Fruit fly (Drosophila melanogaster) whole organism, embryonic: ENCODE results near the gene fkh.

Experiments used
- B-H2 ChIP-seq: fragments of 200-800 bp; sonication (Bioruptor generic); optimal IDR thresholded peaks from 2 replicates; lab custom pipeline; 2018; ENCODE audit warnings: missing biosample characterization, mild to moderate bottlenecking, missing genetic modification characterization
- CG10321 ChIP-seq: fragments of 200-800 bp; sonication (Bioruptor generic); IDR thresholded peaks from 2 replicates; pipeline ENCODE4 v1.3.6; 2022; ENCODE audit warnings: missing biosample characterization, missing genetic modification characterization
- CG10654 ChIP-seq: fragments of 200-800 bp; sonication (Bioruptor generic); optimal IDR thresholded peaks from 2 replicates; lab custom pipeline; 2016; ENCODE audit warnings: missing biosample characterization, missing genetic modification characterization
- CG12071 ChIP-seq: fragments of 200-800 bp; sonication (Bioruptor generic); optimal IDR thresholded peaks from 3 replicates; lab custom pipeline; 2018; ENCODE audit warnings: missing biosample characterization, mild to moderate bottlenecking, missing genetic modification characterization
- CG12104 ChIP-seq: fragments of 200-800 bp; sonication (Bioruptor generic); optimal IDR thresholded peaks from 3 replicates; lab custom pipeline; 2016; ENCODE audit warnings: missing biosample characterization, missing genetic modification characterization
- CG14667 ChIP-seq: fragments of 200-800 bp; sonication (Bioruptor generic); IDR thresholded peaks from 2 replicates; pipeline ENCODE4 v1.3.6; 2022; ENCODE audit warnings: missing biosample characterization, missing genetic modification characterization
- CG1602 ChIP-seq: fragments of 200-800 bp; sonication (Bioruptor generic); optimal IDR thresholded peaks from 3 replicates; lab custom pipeline; 2016; ENCODE audit warnings: missing biosample characterization, missing genetic modification characterization
- CG1792 ChIP-seq: fragments of 200-800 bp; sonication (Bioruptor generic); optimal IDR thresholded peaks from 2 replicates; lab custom pipeline; 2016; ENCODE audit warnings: missing biosample characterization, missing genetic modification characterization
- CG2875 ChIP-seq: fragments of 200-800 bp; sonication (Bioruptor generic); optimal IDR thresholded peaks from 2 replicates; lab custom pipeline; 2017; ENCODE audit warnings: missing biosample characterization, mild to moderate bottlenecking, missing genetic modification characterization, missing genetic modification reagents
- CG32767 ChIP-seq: fragments of 200-800 bp; sonication (Bioruptor generic); IDR thresholded peaks from 2 replicates; pipeline ENCODE4 v1.3.6; 2022; ENCODE audit warnings: missing biosample characterization, missing genetic modification characterization
- CG7745 ChIP-seq: fragments of 200-800 bp; sonication (Bioruptor generic); optimal IDR thresholded peaks from 2 replicates; lab custom pipeline; 2018; ENCODE audit warnings: missing biosample characterization, mild to moderate bottlenecking, missing genetic modification characterization, moderate library complexity
- CG8478 ChIP-seq: fragments of >200 bp; optimal IDR thresholded peaks from 2 replicates; lab custom pipeline; 2018
- CG9437 ChIP-seq: fragments of 200-800 bp; sonication (Bioruptor generic); optimal IDR thresholded peaks from 2 replicates; lab custom pipeline; 2018; ENCODE audit warnings: missing biosample characterization, mild to moderate bottlenecking, missing genetic modification characterization
- CG9727 ChIP-seq: fragments of 200-800 bp; sonication (Bioruptor generic); optimal IDR thresholded peaks from 3 replicates; lab custom pipeline; 2017; ENCODE audit warnings: missing biosample characterization, mild to moderate bottlenecking, missing genetic modification characterization
- Dek ChIP-seq: fragments of 200-800 bp; sonication (Bioruptor generic); optimal IDR thresholded peaks from 3 replicates; lab custom pipeline; 2019; ENCODE audit warnings: missing biosample characterization, mild to moderate bottlenecking, missing genetic modification characterization, moderate library complexity
- Dfd ChIP-seq, 2 experiments: fragments of >200 bp; optimal IDR thresholded peaks; 2 replicates each; lab custom pipeline; 2017; ENCODE audit warnings: missing biosample characterization in 2 of 2, missing genetic modification characterization in 2 of 2
- Dip3 ChIP-seq: fragments of 200-800 bp; sonication (Bioruptor generic); optimal IDR thresholded peaks from 3 replicates; lab custom pipeline; 2016; ENCODE audit warnings: missing biosample characterization, missing genetic modification characterization
- Drgx ChIP-seq: fragments of 200-800 bp; sonication (Bioruptor generic); IDR thresholded peaks from 2 replicates; pipeline ENCODE4 v1.3.6; 2022; ENCODE audit warnings: missing biosample characterization, missing genetic modification characterization
- H2.0 ChIP-seq: fragments of 200-800 bp; sonication (Bioruptor generic); IDR thresholded peaks from 2 replicates; pipeline ENCODE4 v1.3.6; 2022; ENCODE audit warnings: missing biosample characterization, missing genetic modification characterization
- HHEX ChIP-seq: fragments of 200-800 bp; sonication (Bioruptor generic); optimal IDR thresholded peaks from 3 replicates; lab custom pipeline; 2017; ENCODE audit warnings: missing biosample characterization, mild to moderate bottlenecking, missing genetic modification characterization, missing genetic modification reagents
- HLH4C ChIP-seq: fragments of 200-800 bp; sonication (Bioruptor generic); IDR thresholded peaks from 3 replicates; pipeline ENCODE4 v1.3.6; 2022; ENCODE audit warnings: missing biosample characterization, missing genetic modification characterization; ENCODE audit not compliant: partially characterized antibody
- Hmr ChIP-seq: fragments of 200-800 bp; sonication (Bioruptor generic); optimal IDR thresholded peaks from 3 replicates; lab custom pipeline; 2017; ENCODE audit warnings: mild to moderate bottlenecking, missing biosample characterization, missing genetic modification reagents, missing genetic modification characterization
- Max ChIP-seq: fragments of 200-800 bp; sonication (Bioruptor generic); optimal IDR thresholded peaks from 2 replicates; lab custom pipeline; 2016; ENCODE audit warnings: missing biosample characterization, mild to moderate bottlenecking, missing genetic modification characterization
- PHDP ChIP-seq: fragments of 200-800 bp; sonication (Bioruptor generic); optimal IDR thresholded peaks from 3 replicates; lab custom pipeline; 2018; ENCODE audit warnings: missing biosample characterization, mild to moderate bottlenecking, missing genetic modification characterization, moderate library complexity
- Spps ChIP-seq: fragments of 200-800 bp; sonication (Bioruptor generic); optimal IDR thresholded peaks from 2 replicates; lab custom pipeline; 2018; ENCODE audit warnings: missing biosample characterization, mild to moderate bottlenecking, missing genetic modification characterization
- amos ChIP-seq: fragments of 200-800 bp; sonication (Bioruptor generic); IDR thresholded peaks from 2 replicates; pipeline ENCODE4 v1.3.6; 2022; ENCODE audit warnings: missing biosample characterization, missing genetic modification characterization; ENCODE audit not compliant: partially characterized antibody
- crp ChIP-seq, 2 experiments: fragments of 200-800 bp; sonication (Bioruptor generic); optimal IDR thresholded peaks; 2 replicates in 1 of 2; 3 replicates in 1 of 2; lab custom pipeline; 2017; ENCODE audit warnings: missing biosample characterization in 2 of 2, missing genetic modification characterization in 2 of 2, mild to moderate bottlenecking in 1 of 2, moderate library complexity in 1 of 2
- dm ChIP-seq: fragments of 200-800 bp; sonication (Bioruptor generic); optimal IDR thresholded peaks from 3 replicates; lab custom pipeline; 2016; ENCODE audit warnings: missing biosample characterization, missing genetic modification characterization
- ems ChIP-seq: fragments of 200-800 bp; sonication (Bioruptor generic); optimal IDR thresholded peaks from 3 replicates; lab custom pipeline; 2016; ENCODE audit warnings: missing biosample characterization, missing genetic modification characterization
- ewg ChIP-seq: fragments of 200-800 bp; sonication (Bioruptor generic); optimal IDR thresholded peaks from 3 replicates; lab custom pipeline; 2017; ENCODE audit warnings: mild to moderate bottlenecking, missing biosample characterization, missing genetic modification reagents, missing genetic modification characterization
- eyg ChIP-seq: fragments of 200-800 bp; sonication (Bioruptor generic); optimal IDR thresholded peaks from 3 replicates; lab custom pipeline; 2016; ENCODE audit warnings: missing biosample characterization, missing genetic modification characterization
- fd3F ChIP-seq: fragments of 200-800 bp; sonication (Bioruptor generic); optimal IDR thresholded peaks from 2 replicates; lab custom pipeline; 2018; ENCODE audit warnings: missing biosample characterization, mild to moderate bottlenecking, missing genetic modification characterization, moderate library complexity
- gcm2 ChIP-seq: fragments of 200-800 bp; sonication (Bioruptor generic); optimal IDR thresholded peaks from 2 replicates; lab custom pipeline; 2016; ENCODE audit warnings: missing biosample characterization, missing genetic modification characterization
- gem ChIP-seq: fragments of 200-800 bp; sonication (Bioruptor generic); optimal IDR thresholded peaks from 2 replicates; lab custom pipeline; 2019; ENCODE audit warnings: missing biosample characterization, mild to moderate bottlenecking, missing genetic modification characterization, moderate library complexity
- gro ChIP-seq: fragments of 200-800 bp; sonication (Bioruptor generic); optimal IDR thresholded peaks from 2 replicates; lab custom pipeline; 2016; ENCODE audit warnings: missing biosample characterization, missing genetic modification characterization
- gsb-n ChIP-seq: fragments of 200-800 bp; sonication (Bioruptor generic); optimal IDR thresholded peaks from 3 replicates; lab custom pipeline; 2018; ENCODE audit warnings: missing biosample characterization, mild to moderate bottlenecking, missing genetic modification characterization
- gt ChIP-seq: fragments of 200-800 bp; sonication (Bioruptor generic); IDR thresholded peaks from 2 replicates; pipeline ENCODE4 v1.3.6; 2022; ENCODE audit warnings: missing biosample characterization, missing genetic modification characterization
- ham ChIP-seq: fragments of 200-800 bp; sonication (Bioruptor generic); IDR thresholded peaks from 2 replicates; pipeline ENCODE4 v1.3.6; 2022; ENCODE audit warnings: missing biosample characterization, missing genetic modification characterization
- klu ChIP-seq: fragments of 200-800 bp; sonication (Bioruptor generic); IDR thresholded peaks from 2 replicates; pipeline ENCODE4 v1.3.6; 2022; ENCODE audit warnings: missing biosample characterization, missing genetic modification characterization
- lola ChIP-seq, 3 experiments: fragments of >200 bp in 2 of 3; fragments of 200-800 bp in 1 of 3; sonication (Bioruptor generic) in 1 of 3; optimal IDR thresholded peaks; 2 replicates each; lab custom pipeline; 2017 to 2019; ENCODE audit warnings: missing biosample characterization in 3 of 3, missing genetic modification characterization in 3 of 3, mild to moderate bottlenecking in 1 of 3, moderate library complexity in 1 of 3
- luna ChIP-seq: fragments of 200-800 bp; sonication (Bioruptor generic); optimal IDR thresholded peaks from 2 replicates; lab custom pipeline; 2016; ENCODE audit warnings: missing biosample characterization, missing genetic modification characterization
- nom ChIP-seq: fragments of 200-800 bp; sonication (Bioruptor generic); optimal IDR thresholded peaks from 2 replicates; lab custom pipeline; 2017; ENCODE audit warnings: missing biosample characterization, missing genetic modification characterization, mild to moderate bottlenecking, moderate library complexity, missing genetic modification reagents
- peb ChIP-seq: fragments of 200-800 bp; sonication (Bioruptor generic); IDR thresholded peaks from 2 replicates; pipeline ENCODE4 v1.3.6; 2022; ENCODE audit warnings: missing biosample characterization, missing genetic modification characterization
- row ChIP-seq: fragments of 200-800 bp; sonication (Bioruptor generic); IDR thresholded peaks from 3 replicates; pipeline ENCODE4 v1.3.6; 2022; ENCODE audit warnings: missing biosample characterization, missing genetic modification characterization
- sqz ChIP-seq: fragments of 200-800 bp; sonication (Bioruptor generic); optimal IDR thresholded peaks from 3 replicates; lab custom pipeline; 2018; ENCODE audit warnings: missing biosample characterization, mild to moderate bottlenecking, missing genetic modification characterization
- tup ChIP-seq: fragments of 200-800 bp; sonication (Bioruptor generic); optimal IDR thresholded peaks from 2 replicates; lab custom pipeline; 2016; ENCODE audit warnings: missing biosample characterization, mild to moderate bottlenecking, missing genetic modification characterization, moderate library complexity
- zen2 ChIP-seq: fragments of 200-800 bp; sonication (Bioruptor generic); IDR thresholded peaks from 3 replicates; pipeline ENCODE4 v1.3.6; 2022; ENCODE audit warnings: missing biosample characterization, missing genetic modification characterization; ENCODE audit not compliant: partially characterized antibody
- zf30C ChIP-seq: fragments of 200-800 bp; sonication (Bioruptor generic); optimal IDR thresholded peaks from 3 replicates; lab custom pipeline; 2018; ENCODE audit warnings: missing biosample characterization, mild to moderate bottlenecking, missing genetic modification characterization

The fkh gene

dm6 chr3R:28544538-28545393 is 40.3 kb downstream of the fkh start, which contains the start of gene mIF2 (continued):
- TF ChIP-seq CG9437 (GFP tag; lab: Kevin White, UChicago) (peak; percentile 91), Dfd (GFP tag; optimal IDR thresholded peaks at IDR 0.05; lab: Kevin White, UChicago) (no peak), peb (GFP tag; lab: Robert Waterston, UW) (no peak), amos (GFP tag; lab: Robert Waterston, UW) (peak; percentile 69), gcm2 (GFP tag; lab: Kevin White, UChicago) (no peak), CG1792 (GFP tag; lab: Kevin White, UChicago) (no peak), CG7745 (tag; lab: Kevin White, UChicago) (no peak), CG8478 (lab: Kevin White, UChicago) (no peak), lola (GFP tag; optimal IDR thresholded peaks at IDR 0.05; lab: Kevin White, UChicago) (peak in 1 of 3 experiments; percentile 23), sqz (GFP tag; lab: Kevin White, UChicago) (peak; percentile 62), CG12071 (no peak), Dip3 (no peak), CG2875 (GFP tag; lab: Kevin White, UChicago) (no peak), Max (peak; percentile 2), nom (GFP tag; lab: Kevin White, UChicago) (peak; percentile 35), ewg (GFP tag; lab: Kevin White, UChicago) (no peak), PHDP (no peak), HHEX (GFP tag; lab: Kevin White, UChicago) (no peak), Spps (tag; lab: Kevin White, UChicago) (no peak), eyg (GFP tag; lab: Kevin White, UChicago) (no peak), tup (GFP tag; lab: Kevin White, UChicago) (no peak), klu (GFP tag; lab: Robert Waterston, UW) (no peak), gt (GFP tag; lab: Robert Waterston, UW) (no peak), B-H2 (GFP tag; lab: Kevin White, UChicago) (no peak), CG14667 (GFP tag; lab: Robert Waterston, UW) (no peak), ham (GFP tag; lab: Robert Waterston, UW) (no peak), CG9727 (peak; percentile 3), Hmr (GFP tag; lab: Kevin White, UChicago) (peak; percentile 41), Drgx (GFP tag; lab: Robert Waterston, UW) (peak; percentile 52; the same call in 1 of the 2 replicates), zen2 (GFP tag; lab: Robert Waterston, UW) (no peak), CG1602 (no peak), gem (tag; lab: Kevin White, UChicago) (peak; percentile 38), CG32767 (GFP tag; lab: Robert Waterston, UW) (no peak), CG10654 (GFP tag; lab: Kevin White, UChicago) (peak; percentile 3), Dek (tag; lab: Kevin White, UChicago) (peak; percentile 26), gsb-n (tag; lab: Kevin White, UChicago) (no peak), gro (GFP tag; lab: Kevin White, UChicago) (no peak), HLH4C (GFP tag; lab: Robert Waterston, UW) (no peak), row (GFP tag; lab: Robert Waterston, UW) (peak; percentile 18; the same call in 1 of the 3 replicates), CG12104 (GFP tag; lab: Kevin White, UChicago) (no peak), fd3F (no peak), crp (GFP tag; optimal IDR thresholded peaks at IDR 0.05; lab: Kevin White, UChicago) (peak; percentile 99 to 100), zf30C (no peak), H2.0 (GFP tag; lab: Robert Waterston, UW) (no peak), luna (no peak), ems (GFP tag; lab: Kevin White, UChicago) (no peak), CG10321 (GFP tag; lab: Robert Waterston, UW) (no peak), dm (GFP tag; lab: Kevin White, UChicago) (no peak)
